Fruit fly (Drosophila melanogaster) whole organism, embryonic: ENCODE results near the gene CG14837.
A peak's percentile ranks its signal among the peaks of the same experiment; 100 is the strongest.

Experiments
- Ada2b ChIP-seq: fragments of 200-800 bp; sonication (Bioruptor generic); IDR thresholded peaks from 2 replicates; pipeline ENCODE4 v1.3.6; 2022; ENCODE audit warnings: missing biosample characterization, missing genetic modification characterization
- Asciz ChIP-seq: fragments of 200-800 bp; sonication (Bioruptor generic); optimal IDR thresholded peaks from 2 replicates; lab custom pipeline; 2017; ENCODE audit warnings: missing biosample characterization, mild to moderate bottlenecking, missing genetic modification characterization, missing genetic modification reagents
- Bgb ChIP-seq: fragments of 200-800 bp; sonication (Bioruptor generic); IDR thresholded peaks from 2 replicates; pipeline ENCODE4 v1.3.6; 2022; ENCODE audit warnings: missing biosample characterization, missing genetic modification characterization; ENCODE audit not compliant: partially characterized antibody
- BtbVII ChIP-seq: fragments of 200-800 bp; sonication (Bioruptor generic); optimal IDR thresholded peaks from 3 replicates; lab custom pipeline; 2017; ENCODE audit warnings: missing biosample characterization, mild to moderate bottlenecking, missing genetic modification characterization
- CG10147 ChIP-seq: fragments of 200-800 bp; sonication (Bioruptor generic); optimal IDR thresholded peaks from 2 replicates; lab custom pipeline; 2019; ENCODE audit warnings: missing biosample characterization, mild to moderate bottlenecking, missing genetic modification characterization, moderate library complexity
- CG10431 ChIP-seq: fragments of 200-800 bp; sonication (Bioruptor generic); optimal IDR thresholded peaks from 3 replicates; lab custom pipeline; 2018; ENCODE audit warnings: missing biosample characterization, mild to moderate bottlenecking, missing genetic modification characterization
- CG10654 ChIP-seq: fragments of 200-800 bp; sonication (Bioruptor generic); optimal IDR thresholded peaks from 2 replicates; lab custom pipeline; 2016; ENCODE audit warnings: missing biosample characterization, missing genetic modification characterization
- CG11247 ChIP-seq: fragments of 200-800 bp; sonication (Bioruptor generic); IDR thresholded peaks from 2 replicates; pipeline ENCODE4 v1.3.6; 2022; ENCODE audit warnings: missing biosample characterization, missing genetic modification characterization
- CG12299 ChIP-seq: fragments of 200-800 bp; sonication (Bioruptor generic); optimal IDR thresholded peaks from 2 replicates; lab custom pipeline; 2018; ENCODE audit warnings: missing biosample characterization, mild to moderate bottlenecking, missing genetic modification characterization
- CG12744 ChIP-seq: fragments of 200-800 bp; sonication (Bioruptor generic); optimal IDR thresholded peaks from 2 replicates; lab custom pipeline; 2016; ENCODE audit warnings: missing biosample characterization, missing genetic modification characterization
- CG13775 ChIP-seq: fragments of 200-800 bp; sonication (Bioruptor generic); optimal IDR thresholded peaks from 3 replicates; lab custom pipeline; 2017; ENCODE audit warnings: missing biosample characterization, mild to moderate bottlenecking, missing genetic modification characterization
- CG15601 ChIP-seq: fragments of 200-800 bp; sonication (Bioruptor generic); optimal IDR thresholded peaks from 3 replicates; lab custom pipeline; 2019; ENCODE audit warnings: missing biosample characterization, mild to moderate bottlenecking, missing genetic modification characterization, moderate library complexity
- CG1603 ChIP-seq: fragments of 200-800 bp; sonication (Bioruptor generic); optimal IDR thresholded peaks from 2 replicates; lab custom pipeline; 2019; ENCODE audit warnings: missing biosample characterization, mild to moderate bottlenecking, missing genetic modification characterization, moderate library complexity
- CG17328 ChIP-seq: fragments of 200-800 bp; sonication (Bioruptor generic); IDR thresholded peaks from 2 replicates; pipeline ENCODE4 v1.3.6; 2022; ENCODE audit warnings: missing biosample characterization, missing genetic modification characterization
- CG1792 ChIP-seq: fragments of 200-800 bp; sonication (Bioruptor generic); optimal IDR thresholded peaks from 2 replicates; lab custom pipeline; 2016; ENCODE audit warnings: missing biosample characterization, missing genetic modification characterization
- CG30403 ChIP-seq: fragments of 200-800 bp; sonication (Bioruptor generic); optimal IDR thresholded peaks from 3 replicates; lab custom pipeline; 2016; ENCODE audit warnings: missing biosample characterization, missing genetic modification characterization
- CG32767 ChIP-seq: fragments of 200-800 bp; sonication (Bioruptor generic); IDR thresholded peaks from 2 replicates; pipeline ENCODE4 v1.3.6; 2022; ENCODE audit warnings: missing biosample characterization, missing genetic modification characterization
- CG3407 ChIP-seq: fragments of 200-800 bp; sonication (Bioruptor generic); optimal IDR thresholded peaks from 2 replicates; lab custom pipeline; 2018; ENCODE audit warnings: missing biosample characterization, mild to moderate bottlenecking, missing genetic modification characterization
- CG34224 ChIP-seq: fragments of 200-800 bp; sonication (Bioruptor generic); IDR thresholded peaks from 3 replicates; pipeline ENCODE4 v1.3.6; 2022; ENCODE audit warnings: missing biosample characterization, missing genetic modification characterization; ENCODE audit not compliant: partially characterized antibody
- CG34422 ChIP-seq: fragments of 200-800 bp; sonication (Bioruptor generic); IDR thresholded peaks from 3 replicates; pipeline ENCODE4 v1.3.6; 2022; ENCODE audit warnings: missing biosample characterization, missing genetic modification characterization
- CG3995 ChIP-seq: fragments of 200-800 bp; sonication (Bioruptor generic); optimal IDR thresholded peaks from 3 replicates; lab custom pipeline; 2016; ENCODE audit warnings: missing biosample characterization, missing genetic modification characterization
- CG7556 ChIP-seq: fragments of 200-800 bp; sonication (Bioruptor generic); optimal IDR thresholded peaks from 2 replicates; lab custom pipeline; 2017; ENCODE audit warnings: missing biosample characterization, mild to moderate bottlenecking, missing genetic modification characterization
- CG8765 ChIP-seq: fragments of 200-800 bp; sonication (Bioruptor generic); IDR thresholded peaks from 2 replicates; pipeline ENCODE4 v1.3.6; 2022; ENCODE audit warnings: missing biosample characterization, missing genetic modification characterization
- D19A ChIP-seq: fragments of 200-800 bp; optimal IDR thresholded peaks from 3 replicates; lab custom pipeline; 2019; ENCODE audit warnings: missing biosample characterization, mild to moderate bottlenecking, missing genetic modification characterization, moderate library complexity
- Drgx ChIP-seq: fragments of 200-800 bp; sonication (Bioruptor generic); IDR thresholded peaks from 2 replicates; pipeline ENCODE4 v1.3.6; 2022; ENCODE audit warnings: missing biosample characterization, missing genetic modification characterization
- ERR ChIP-seq: fragments of 200-800 bp; sonication (Bioruptor generic); optimal IDR thresholded peaks from 2 replicates; lab custom pipeline; 2016; ENCODE audit warnings: missing biosample characterization, missing genetic modification characterization
- MBD-R2 ChIP-seq: fragments of 200-800 bp; sonication (Bioruptor generic); IDR thresholded peaks from 2 replicates; pipeline ENCODE4 v1.3.6; 2022; ENCODE audit warnings: missing biosample characterization, missing genetic modification characterization
- NK7.1 ChIP-seq: fragments of 200-800 bp; sonication (Bioruptor generic); optimal IDR thresholded peaks from 3 replicates; lab custom pipeline; 2016; ENCODE audit warnings: missing biosample characterization, missing genetic modification characterization
- Nf-YA ChIP-seq: fragments of 200-800 bp; sonication (Bioruptor generic); IDR thresholded peaks from 2 replicates; pipeline ENCODE4 v1.3.6; 2022; ENCODE audit warnings: missing biosample characterization, missing genetic modification characterization
- Nf-YB ChIP-seq: fragments of 200-800 bp; sonication (Bioruptor generic); optimal IDR thresholded peaks from 3 replicates; lab custom pipeline; 2019; ENCODE audit warnings: missing biosample characterization, mild to moderate bottlenecking, missing genetic modification characterization, moderate library complexity
- NfI ChIP-seq: fragments of 200-800 bp; sonication (Bioruptor generic); optimal IDR thresholded peaks from 3 replicates; lab custom pipeline; 2018; ENCODE audit warnings: missing biosample characterization, mild to moderate bottlenecking, missing genetic modification characterization, moderate library complexity
- Rfx ChIP-seq: fragments of 200-800 bp; sonication (Bioruptor generic); IDR thresholded peaks from 2 replicates; pipeline ENCODE4 v1.3.6; 2022; ENCODE audit warnings: missing biosample characterization, missing genetic modification characterization
- Stat92E ChIP-seq, 3 experiments: fragments of >200 bp in 2 of 3; fragments of 200-800 bp in 1 of 3; sonication (Bioruptor generic) in 1 of 3; optimal IDR thresholded peaks; 2 replicates each; lab custom pipeline; 2017 to 2019; ENCODE audit warnings: missing biosample characterization in 3 of 3, missing genetic modification characterization in 3 of 3, mild to moderate bottlenecking in 1 of 3, moderate library complexity in 1 of 3
- YL-1 ChIP-seq: fragments of 200-800 bp; sonication (Bioruptor generic); optimal IDR thresholded peaks from 3 replicates; lab custom pipeline; 2017; ENCODE audit warnings: missing biosample characterization, mild to moderate bottlenecking, missing genetic modification characterization
- ara ChIP-seq: fragments of 200-800 bp; sonication (Bioruptor generic); IDR thresholded peaks from 2 replicates; pipeline ENCODE4 v1.3.6; 2022; ENCODE audit warnings: missing biosample characterization, missing genetic modification characterization
- gce ChIP-seq: fragments of 200-800 bp; sonication (Bioruptor generic); IDR thresholded peaks from 3 replicates; pipeline ENCODE4 v1.3.6; 2022; ENCODE audit warnings: missing biosample characterization, missing genetic modification characterization
- gcm ChIP-seq: fragments of 200-800 bp; sonication (Bioruptor generic); optimal IDR thresholded peaks from 2 replicates; lab custom pipeline; 2019; ENCODE audit warnings: missing biosample characterization, mild to moderate bottlenecking, missing genetic modification characterization, moderate library complexity
- gem ChIP-seq: fragments of 200-800 bp; sonication (Bioruptor generic); optimal IDR thresholded peaks from 2 replicates; lab custom pipeline; 2019; ENCODE audit warnings: missing biosample characterization, mild to moderate bottlenecking, missing genetic modification characterization, moderate library complexity
- grn ChIP-seq: fragments of 200-800 bp; sonication (Bioruptor generic); optimal IDR thresholded peaks from 3 replicates; lab custom pipeline; 2017; ENCODE audit warnings: missing biosample characterization, missing genetic modification characterization
- h ChIP-seq: fragments of >200 bp; optimal IDR thresholded peaks from 2 replicates; lab custom pipeline; 2017
- jing ChIP-seq: fragments of 200-800 bp; sonication (Bioruptor generic); optimal IDR thresholded peaks from 2 replicates; lab custom pipeline; 2018; ENCODE audit warnings: missing biosample characterization, mild to moderate bottlenecking, missing genetic modification characterization
- luna ChIP-seq: fragments of 200-800 bp; sonication (Bioruptor generic); optimal IDR thresholded peaks from 2 replicates; lab custom pipeline; 2016; ENCODE audit warnings: missing biosample characterization, missing genetic modification characterization
- mirr ChIP-seq: fragments of 200-800 bp; sonication (Bioruptor generic); optimal IDR thresholded peaks from 3 replicates; lab custom pipeline; 2018; ENCODE audit warnings: missing biosample characterization, mild to moderate bottlenecking, missing genetic modification characterization
- p53 ChIP-seq: fragments of 200-800 bp; sonication (Bioruptor generic); optimal IDR thresholded peaks from 2 replicates; lab custom pipeline; 2016; ENCODE audit warnings: missing biosample characterization, missing genetic modification characterization
- pb ChIP-seq: fragments of 200-800 bp; sonication (Bioruptor generic); optimal IDR thresholded peaks from 3 replicates; lab custom pipeline; 2016; ENCODE audit warnings: missing biosample characterization, missing genetic modification characterization
- peb ChIP-seq: fragments of 200-800 bp; sonication (Bioruptor generic); IDR thresholded peaks from 2 replicates; pipeline ENCODE4 v1.3.6; 2022; ENCODE audit warnings: missing biosample characterization, missing genetic modification characterization
- phol ChIP-seq: fragments of 200-800 bp; sonication (Bioruptor generic); optimal IDR thresholded peaks from 3 replicates; lab custom pipeline; 2018; ENCODE audit warnings: missing biosample characterization, mild to moderate bottlenecking, missing genetic modification characterization, moderate library complexity
- scrt ChIP-seq: fragments of 200-800 bp; sonication (Bioruptor generic); optimal IDR thresholded peaks from 2 replicates; lab custom pipeline; 2018; ENCODE audit warnings: missing biosample characterization, mild to moderate bottlenecking, missing genetic modification characterization, moderate library complexity
- sens-2 ChIP-seq: fragments of 200-800 bp; sonication (Bioruptor generic); IDR thresholded peaks from 2 replicates; pipeline ENCODE4 v1.3.6; 2022; ENCODE audit warnings: missing biosample characterization, missing genetic modification characterization
- unpg ChIP-seq: fragments of 200-800 bp; sonication (Bioruptor generic); optimal IDR thresholded peaks from 3 replicates; lab custom pipeline; 2018; ENCODE audit warnings: missing biosample characterization, mild to moderate bottlenecking, missing genetic modification characterization, moderate library complexity

Gene CG14837

dm6 chr3L:7510414-7511384 lies 49.1 kb downstream of the CG14837 start, which contains the start of gene CG7546 (continued):
- TF ChIP-seq CG17328 (GFP tag; lab: Robert Waterston, UW) (no peak), CG7556 (GFP tag; lab: Kevin White, UChicago) (peak; percentile 30), Rfx (GFP tag; lab: Robert Waterston, UW) (peak; percentile 49), Nf-YB (GFP tag; lab: Kevin White, UChicago) (no peak), h (no peak), CG11247 (GFP tag; lab: Robert Waterston, UW) (no peak), CG15601 (peak; percentile 12), peb (GFP tag; lab: Robert Waterston, UW) (no peak), BtbVII (GFP tag; lab: Kevin White, UChicago) (no peak), CG10431 (GFP tag; lab: Kevin White, UChicago) (no peak), CG8765 (GFP tag; lab: Robert Waterston, UW) (no peak), pb (GFP tag; lab: Kevin White, UChicago) (no peak), ERR (no peak), D19A (no peak), unpg (no peak), Bgb (no peak), sens-2 (GFP tag; lab: Robert Waterston, UW) (no peak), gcm (GFP tag; lab: Kevin White, UChicago) (no peak), CG1603 (tag; lab: Kevin White, UChicago) (peak; percentile 36), YL-1 (GFP tag; lab: Kevin White, UChicago) (peak; percentile 43), Stat92E (GFP tag; optimal IDR thresholded peaks at IDR 0.05; lab: Kevin White, UChicago) (no peak), CG12744 (no peak), CG10654 (no peak), phol (tag; lab: Kevin White, UChicago) (peak; percentile 91), Asciz (GFP tag; lab: Kevin White, UChicago) (no peak), Nf-YA (GFP tag; lab: Robert Waterston, UW) (no peak), CG3407 (GFP tag; lab: Kevin White, UChicago) (no peak), CG12299 (tag; lab: Kevin White, UChicago) (no peak), gce (no peak), scrt (GFP tag; lab: Kevin White, UChicago) (no peak), luna (GFP tag; lab: Kevin White, UChicago) (no peak), NK7.1 (GFP tag; lab: Kevin White, UChicago) (no peak), ara (no peak), p53 (no peak), NfI (GFP tag; lab: Kevin White, UChicago) (no peak), Drgx (no peak), CG30403 (GFP tag; lab: Kevin White, UChicago) (peak; percentile 67), grn (GFP tag; lab: Kevin White, UChicago) (no peak), CG3995 (GFP tag; lab: Kevin White, UChicago) (no peak), Ada2b (no peak), CG34422 (GFP tag; lab: Robert Waterston, UW) (peak; percentile 75; the same call in 2 of the 3 replicates), CG1792 (GFP tag; lab: Kevin White, UChicago) (no peak), MBD-R2 (GFP tag; lab: Robert Waterston, UW) (peak; percentile 64), CG13775 (GFP tag; lab: Kevin White, UChicago) (peak; percentile 61), mirr (no peak), CG34224 (GFP tag; lab: Robert Waterston, UW) (no peak), CG32767 (GFP tag; lab: Robert Waterston, UW) (no peak), jing (GFP tag; lab: Kevin White, UChicago) (no peak), gem (tag; lab: Kevin White, UChicago) (no peak), CG10147 (GFP tag; lab: Kevin White, UChicago) (no peak)
